Worm (Caenorhabditis elegans) whole organism, L3 larva: Measurements from ENCODE around the gene fnta-1.

Experiments
- ceh-82 ChIP-seq: fragments of 150-350 bp; optimal IDR thresholded peaks from 2 replicates; lab custom pipeline; 2014; ENCODE audit warnings: missing biosample characterization, missing genetic modification characterization
- snpc-4 ChIP-seq: fragments of 150-350 bp; optimal IDR thresholded peaks from 2 replicates; lab custom pipeline; 2014; ENCODE audit warnings: missing biosample characterization, missing genetic modification characterization

- TF ChIP-seq snpc-4 (tag; lab: Kevin White, UChicago), result no peak
- TF ChIP-seq ceh-82 (tag; lab: Kevin White, UChicago), result no peak
Measured at ce11 chrIV:258362-258761, 18.3 kb upstream of the fnta-1 start.
